Worm (Caenorhabditis elegans) whole organism, L1 larva: ENCODE data around the gene frm-3.

Experiments used
- C04F5.9 ChIP-seq: sonication (generic microtip); optimal IDR thresholded peaks from 2 replicates; lab custom pipeline; 2016; ENCODE audit warnings: missing genetic modification characterization, missing compliant biosample characterization
- C34B4.2 ChIP-seq: sonication (generic microtip); optimal IDR thresholded peaks from 2 replicates; lab custom pipeline; 2017; ENCODE audit warnings: mild to moderate bottlenecking, missing genetic modification characterization, missing compliant biosample characterization
- Y116A8C.19 ChIP-seq: sonication (generic microtip); optimal IDR thresholded peaks from 2 replicates; lab custom pipeline; 2016; ENCODE audit warnings: missing compliant biosample characterization, missing genetic modification characterization, borderline replicate concordance
- aha-1 ChIP-seq: fragments of 150-350 bp; optimal IDR thresholded peaks from 2 replicates; lab custom pipeline; 2014; ENCODE audit warnings: missing biosample characterization, missing genetic modification characterization
- ama-1 ChIP-seq: fragments of 150-350 bp; optimal IDR thresholded peaks from 2 replicates; lab custom pipeline; 2014
- blmp-1 ChIP-seq: fragments of 150-350 bp; optimal IDR thresholded peaks from 2 replicates; lab custom pipeline; 2014; ENCODE audit warnings: missing biosample characterization, missing genetic modification characterization
- dsc-1 ChIP-seq: sonication (generic microtip); optimal IDR thresholded peaks from 2 replicates; lab custom pipeline; 2016; ENCODE audit warnings: mild to moderate bottlenecking, missing genetic modification characterization, missing compliant biosample characterization
- egl-13 ChIP-seq: sonication (generic microtip); optimal IDR thresholded peaks from 2 replicates; lab custom pipeline; 2016; ENCODE audit warnings: missing genotype, missing genetic modification reagents, missing genetic modification characterization, missing compliant biosample characterization
- egl-27 ChIP-seq, 2 experiments: fragments of 150-350 bp in 1 of 2; sonication (generic microtip); optimal IDR thresholded peaks; 3 replicates each; lab custom pipeline; 2017 to 2018; ENCODE audit warnings: missing biosample characterization in 2 of 2, missing genetic modification characterization in 2 of 2, missing genetic modification reagents in 2 of 2
- fkh-4 ChIP-seq: sonication (generic microtip); optimal IDR thresholded peaks from 2 replicates; lab custom pipeline; 2016; ENCODE audit warnings: missing compliant biosample characterization, missing genetic modification characterization, borderline replicate concordance
- fkh-8 ChIP-seq: sonication (generic microtip); optimal IDR thresholded peaks from 2 replicates; lab custom pipeline; 2016; ENCODE audit warnings: mild to moderate bottlenecking, missing genetic modification characterization, missing compliant biosample characterization
- fos-1 ChIP-seq: fragments of 150-350 bp; optimal IDR thresholded peaks from 2 replicates; lab custom pipeline; 2014; ENCODE audit warnings: missing biosample characterization, missing genetic modification characterization
- hlh-17 ChIP-seq: fragments of 200-800 bp; sonication (Bioruptor generic); optimal IDR thresholded peaks from 2 replicates; lab custom pipeline; 2018; ENCODE audit warnings: missing genetic modification characterization, mild to moderate bottlenecking, missing compliant biosample characterization, moderate library complexity, borderline replicate concordance
- hlh-4 ChIP-seq: sonication (generic microtip); optimal IDR thresholded peaks from 2 replicates; lab custom pipeline; 2016; ENCODE audit warnings: mild to moderate bottlenecking, missing genetic modification characterization, missing compliant biosample characterization
- isw-1 ChIP-seq: fragments of 200-800 bp; sonication (Bioruptor generic); IDR thresholded peaks from 2 replicates; pipeline ENCODE4 v1.3.6; 2022; ENCODE audit warnings: missing genetic modification characterization, missing compliant biosample characterization
- jun-1 ChIP-seq: fragments of 150-350 bp; optimal IDR thresholded peaks from 2 replicates; lab custom pipeline; 2014; ENCODE audit warnings: missing biosample characterization, missing genetic modification reagents, missing genetic modification characterization
- lin-13 ChIP-seq: fragments of 150-350 bp; optimal IDR thresholded peaks from 2 replicates; lab custom pipeline; 2014; ENCODE audit warnings: missing biosample characterization, missing genetic modification reagents, missing genetic modification characterization
- lin-14 ChIP-seq: fragments of 200-800 bp; sonication (Bioruptor generic); optimal IDR thresholded peaks from 2 replicates; lab custom pipeline; 2018; ENCODE audit warnings: mild to moderate bottlenecking, missing genetic modification characterization, moderate library complexity, missing compliant biosample characterization
- lin-15B ChIP-seq: fragments of 150-350 bp; sonication (generic microtip); optimal IDR thresholded peaks from 3 replicates; lab custom pipeline; 2014; ENCODE audit warnings: missing biosample characterization, missing genetic modification characterization
- lin-35 ChIP-seq, 2 experiments: fragments of 150-350 bp; optimal IDR thresholded peaks; 2 replicates each; lab custom pipeline; 2014; ENCODE audit warnings: missing biosample characterization in 2 of 2, missing genetic modification characterization in 2 of 2, missing genetic modification reagents in 2 of 2
- lir-3 ChIP-seq: sonication (generic microtip); optimal IDR thresholded peaks from 2 replicates; lab custom pipeline; 2016; ENCODE audit warnings: mild to moderate bottlenecking, missing genetic modification characterization, moderate library complexity, missing compliant biosample characterization; ENCODE audit not compliant: poor library complexity
- mab-9 ChIP-seq: fragments of 200-800 bp; sonication (Bioruptor generic); IDR thresholded peaks from 2 replicates; pipeline ENCODE4 v1.3.6; 2022; ENCODE audit warnings: missing genetic modification reagents, missing genetic modification characterization, missing compliant biosample characterization
- mef-2 ChIP-seq: fragments of 150-350 bp; optimal IDR thresholded peaks from 2 replicates; lab custom pipeline; 2014; ENCODE audit warnings: missing biosample characterization, missing genetic modification characterization
- mep-1 ChIP-seq: fragments of 150-350 bp; optimal IDR thresholded peaks from 2 replicates; lab custom pipeline; 2014; ENCODE audit warnings: missing biosample characterization, missing genetic modification characterization
- nhr-20 ChIP-seq: sonication (generic microtip); optimal IDR thresholded peaks from 2 replicates; lab custom pipeline; 2016; ENCODE audit warnings: mild to moderate bottlenecking, missing genetic modification characterization, missing compliant biosample characterization
- nhr-47 ChIP-seq: sonication (generic microtip); optimal IDR thresholded peaks from 2 replicates; lab custom pipeline; 2016; ENCODE audit warnings: mild to moderate bottlenecking, missing genetic modification characterization, moderate library complexity, missing compliant biosample characterization
- nhr-71 ChIP-seq: sonication (generic microtip); optimal IDR thresholded peaks from 2 replicates; lab custom pipeline; 2016; ENCODE audit warnings: mild to moderate bottlenecking, missing genetic modification characterization, moderate library complexity, missing compliant biosample characterization
- nhr-76 ChIP-seq: sonication (generic microtip); optimal IDR thresholded peaks from 2 replicates; lab custom pipeline; 2017; ENCODE audit warnings: missing biosample characterization, missing genetic modification characterization
- nhr-84 ChIP-seq: sonication (generic microtip); optimal IDR thresholded peaks from 2 replicates; lab custom pipeline; 2017; ENCODE audit warnings: missing biosample characterization, missing genetic modification characterization
- nhr-85 ChIP-seq: sonication (generic microtip); peaks from one replicate; lab custom pipeline; 2016; ENCODE audit warnings: missing genetic modification characterization, inconsistent platforms, missing compliant biosample characterization
- nhr-90 ChIP-seq: sonication (generic microtip); optimal IDR thresholded peaks from 2 replicates; lab custom pipeline; 2016; ENCODE audit warnings: mild to moderate bottlenecking, missing genetic modification characterization, missing compliant biosample characterization; ENCODE audit not compliant: poor library complexity
- pag-3 ChIP-seq: sonication (generic microtip); optimal IDR thresholded peaks from 2 replicates; lab custom pipeline; 2017; ENCODE audit warnings: missing genetic modification characterization, mild to moderate bottlenecking, missing compliant biosample characterization, antibody characterized with exemption, borderline replicate concordance; ENCODE audit not compliant: insufficient read depth
- rnt-1 ChIP-seq: sonication (generic microtip); optimal IDR thresholded peaks from 2 replicates; lab custom pipeline; 2016; ENCODE audit warnings: mild to moderate bottlenecking, missing genetic modification characterization, moderate library complexity, missing compliant biosample characterization
- skn-1 ChIP-seq: fragments of 150-350 bp; optimal IDR thresholded peaks from 2 replicates; lab custom pipeline; 2014; ENCODE audit warnings: missing biosample characterization, missing genetic modification characterization
- snu-23 ChIP-seq: sonication (generic microtip); optimal IDR thresholded peaks from 2 replicates; lab custom pipeline; 2016; ENCODE audit warnings: missing genetic modification characterization, missing compliant biosample characterization
- swsn-7 ChIP-seq: sonication (generic microtip); optimal IDR thresholded peaks from 2 replicates; lab custom pipeline; 2016; ENCODE audit warnings: missing genetic modification characterization, missing compliant biosample characterization
- tbx-2 ChIP-seq: sonication (generic microtip); optimal IDR thresholded peaks from 2 replicates; lab custom pipeline; 2016; ENCODE audit warnings: missing genetic modification characterization, missing compliant biosample characterization
- unc-130 ChIP-seq: fragments of 150-350 bp; optimal IDR thresholded peaks from 2 replicates; lab custom pipeline; 2017; ENCODE audit warnings: missing biosample characterization, missing genetic modification characterization, inconsistent platforms
- unc-30 ChIP-seq: sonication (generic microtip); optimal IDR thresholded peaks from 2 replicates; lab custom pipeline; 2017; ENCODE audit warnings: missing biosample characterization, missing genetic modification characterization
- unc-62 ChIP-seq: fragments of 150-350 bp; optimal IDR thresholded peaks from 2 replicates; lab custom pipeline; 2014; ENCODE audit warnings: missing biosample characterization, missing genetic modification reagents, missing genetic modification characterization
- unc-86 ChIP-seq: sonication (generic microtip); optimal IDR thresholded peaks from 2 replicates; lab custom pipeline; 2016; ENCODE audit warnings: missing genetic modification characterization, missing compliant biosample characterization
- vab-15 ChIP-seq: sonication (generic microtip); optimal IDR thresholded peaks from 2 replicates; lab custom pipeline; 2017; ENCODE audit warnings: missing genotype, mild to moderate bottlenecking, missing genetic modification characterization, missing compliant biosample characterization
- xbp-1 ChIP-seq: sonication (generic microtip); optimal IDR thresholded peaks from 2 replicates; lab custom pipeline; 2016; ENCODE audit warnings: missing genetic modification characterization, missing compliant biosample characterization
- zag-1 ChIP-seq: fragments of 150-350 bp; optimal IDR thresholded peaks from 2 replicates; lab custom pipeline; 2014; ENCODE audit warnings: missing biosample characterization, missing genetic modification characterization
- ztf-4 ChIP-seq: fragments of 150-350 bp; optimal IDR thresholded peaks from 2 replicates; lab custom pipeline; 2014; ENCODE audit warnings: missing biosample characterization, missing genetic modification characterization

Gene frm-3

ce11 chrX:11605766-11606490, 33.6 kb downstream of the frm-3 start (continued):
- TF ChIP-seq ztf-4 (tag; lab: Kevin White, UChicago) (peak; percentile 76), jun-1 (tag; lab: Kevin White, UChicago) (peak; percentile 31), egl-13 (tag; lab: Kevin White, UChicago) (peak; percentile 96), fkh-4 (tag; lab: Kevin White, UChicago) (peak; percentile 70), fos-1 (tag; lab: Kevin White, UChicago) (peak; percentile 39), egl-27 (tag; optimal IDR thresholded peaks at IDR 0.05; lab: Kevin White, UChicago) (peak in 1 of 2 experiments; percentile 99), fkh-8 (tag; lab: Kevin White, UChicago) (peak; percentile 97), mef-2 (tag; lab: Kevin White, UChicago) (no peak), Y116A8C.19 (tag; lab: Kevin White, UChicago) (no peak), nhr-71 (tag; lab: Kevin White, UChicago) (peak; percentile 98), hlh-17 (GFP tag; lab: Kevin White, UChicago) (peak; percentile 86), aha-1 (tag; lab: Kevin White, UChicago) (peak; percentile 35), lin-15B (tag; lab: Kevin White, UChicago) (peak; percentile 10), vab-15 (tag; lab: Kevin White, UChicago) (peak; percentile 2), unc-86 (tag; lab: Kevin White, UChicago) (peak; percentile 98), rnt-1 (peak; percentile 89), nhr-84 (tag; lab: Kevin White, UChicago) (no peak), nhr-47 (tag; lab: Kevin White, UChicago) (peak; percentile 99), lir-3 (tag; lab: Kevin White, UChicago) (peak; percentile 65), skn-1 (tag; lab: Kevin White, UChicago) (peak; percentile 15), unc-62 (GFP tag; lab: Kevin White, UChicago) (no peak), zag-1 (peak; percentile 22), unc-130 (tag; lab: Kevin White, UChicago) (peak; percentile 55), mab-9 (GFP tag; lab: Robert Waterston, UW) (peak; percentile 79), snu-23 (GFP tag; lab: Kevin White, UChicago) (peak; percentile 95), nhr-76 (tag; lab: Kevin White, UChicago) (peak; percentile 67), hlh-4 (tag; lab: Kevin White, UChicago) (peak; percentile 28), unc-30 (peak; percentile 50), C04F5.9 (tag; lab: Kevin White, UChicago) (peak; percentile 68), xbp-1 (peak; percentile 91), lin-14 (GFP tag; lab: Kevin White, UChicago) (peak; percentile 93), pag-3 (tag; lab: Kevin White, UChicago) (no peak), C34B4.2 (peak; percentile 76)

ce11 chrX:11606815-11607499, 34.7 kb downstream of the frm-3 start:
- TF ChIP-seq rnt-1 (peak; percentile 37), swsn-7 (tag; lab: Kevin White, UChicago) (no peak), ztf-4 (tag; lab: Kevin White, UChicago) (peak; percentile 10), nhr-20 (tag; lab: Kevin White, UChicago) (no peak), nhr-71 (tag; lab: Kevin White, UChicago) (peak; percentile 61), isw-1 (no peak), lin-14 (GFP tag; lab: Kevin White, UChicago) (peak; percentile 47), fkh-4 (tag; lab: Kevin White, UChicago) (peak; percentile 11), ama-1 (lab: Kevin White, UChicago) (no peak), lin-13 (no peak), nhr-90 (peak; percentile 21), dsc-1 (peak; percentile 78), nhr-85 (peak; percentile 81), tbx-2 (tag; lab: Kevin White, UChicago) (peak; percentile 4), zag-1 (no peak), lin-35 (GFP tag; optimal IDR thresholded peaks at IDR 0.05; lab: Kevin White, UChicago) (no peak), mep-1 (peak; percentile 19), blmp-1 (peak; percentile 61)
